Fruit fly (Drosophila melanogaster) whole organism, embryonic: ENCODE results near the gene sna.
A peak's percentile ranks its signal among the peaks of the same experiment; 100 is the strongest.

Experiments
- Adf1 ChIP-seq: fragments of 200-800 bp; sonication (Bioruptor generic); IDR thresholded peaks from 2 replicates; pipeline ENCODE4 v1.3.6; 2022; ENCODE audit warnings: missing biosample characterization, missing genetic modification characterization
- CG1647 ChIP-seq: fragments of 200-800 bp; sonication (Bioruptor generic); optimal IDR thresholded peaks from 3 replicates; lab custom pipeline; 2016; ENCODE audit warnings: missing biosample characterization, missing genetic modification characterization
- CG18262 ChIP-seq: fragments of 200-800 bp; optimal IDR thresholded peaks from 3 replicates; lab custom pipeline; 2019; ENCODE audit warnings: missing biosample characterization, mild to moderate bottlenecking, missing genetic modification characterization, moderate library complexity
- CG6654 ChIP-seq: fragments of 200-800 bp; sonication (Bioruptor generic); optimal IDR thresholded peaks from 2 replicates; lab custom pipeline; 2017; ENCODE audit warnings: missing biosample characterization, mild to moderate bottlenecking, missing genetic modification characterization
- CG8290 ChIP-seq, 3 experiments: fragments of 200-800 bp; sonication (Bioruptor generic); optimal IDR thresholded peaks; 2 replicates each; lab custom pipeline; 2016 to 2019; ENCODE audit warnings: missing biosample characterization in 3 of 3, missing genetic modification characterization in 3 of 3, mild to moderate bottlenecking in 2 of 3, moderate library complexity in 1 of 3
- CG8478 ChIP-seq: fragments of >200 bp; optimal IDR thresholded peaks from 2 replicates; lab custom pipeline; 2018
- H2.0 ChIP-seq: fragments of 200-800 bp; sonication (Bioruptor generic); IDR thresholded peaks from 2 replicates; pipeline ENCODE4 v1.3.6; 2022; ENCODE audit warnings: missing biosample characterization, missing genetic modification characterization
- Nf-YC ChIP-seq: fragments of 200-800 bp; optimal IDR thresholded peaks from 3 replicates; lab custom pipeline; 2019; ENCODE audit warnings: missing biosample characterization, mild to moderate bottlenecking, missing genetic modification characterization, moderate library complexity
- YL-1 ChIP-seq: fragments of 200-800 bp; sonication (Bioruptor generic); optimal IDR thresholded peaks from 3 replicates; lab custom pipeline; 2017; ENCODE audit warnings: missing biosample characterization, mild to moderate bottlenecking, missing genetic modification characterization
- abd-A ChIP-seq: fragments of 200-800 bp; sonication (Bioruptor generic); optimal IDR thresholded peaks from 3 replicates; lab custom pipeline; 2019; ENCODE audit warnings: missing biosample characterization, mild to moderate bottlenecking, missing genetic modification characterization, moderate library complexity
- emc ChIP-seq: fragments of 200-800 bp; sonication (Bioruptor generic); optimal IDR thresholded peaks from 2 replicates; lab custom pipeline; 2016; ENCODE audit warnings: missing biosample characterization, missing genetic modification characterization
- kay ChIP-seq: fragments of 200-800 bp; sonication (Bioruptor generic); optimal IDR thresholded peaks from 2 replicates; lab custom pipeline; 2016; ENCODE audit warnings: missing biosample characterization, missing genetic modification characterization
- usp ChIP-seq: fragments of >200 bp; optimal IDR thresholded peaks from 2 replicates; lab custom pipeline; 2017; ENCODE audit warnings: missing biosample characterization, missing genetic modification characterization
- vfl ChIP-seq: fragments of 200-800 bp; sonication (Bioruptor generic); optimal IDR thresholded peaks from 2 replicates; lab custom pipeline; 2016; ENCODE audit warnings: missing biosample characterization, missing genetic modification characterization

- TF ChIP-seq usp (GFP tag; lab: Kevin White, UChicago) = no peak
- no peak for TF ChIP-seq CG6654 (GFP tag; lab: Kevin White, UChicago)
- no peak for TF ChIP-seq YL-1 (GFP tag; lab: Kevin White, UChicago)
- TF ChIP-seq emc = no peak
- TF ChIP-seq CG8290 (GFP tag; optimal IDR thresholded peaks at IDR 0.05; lab: Kevin White, UChicago) = no peak
- TF ChIP-seq CG8290 (tag; optimal IDR thresholded peaks at IDR 0.05; lab: Kevin White, UChicago) = no peak
- no peak for TF ChIP-seq CG18262 (tag; lab: Kevin White, UChicago)
- TF ChIP-seq vfl (GFP tag; lab: Kevin White, UChicago) = no peak
- TF ChIP-seq H2.0 = no peak
- TF ChIP-seq CG1647 (GFP tag; lab: Kevin White, UChicago) = no peak
- TF ChIP-seq kay (GFP tag; lab: Kevin White, UChicago) = no peak
- TF ChIP-seq Nf-YC (tag; lab: Kevin White, UChicago) = no peak
- TF ChIP-seq abd-A (tag; lab: Kevin White, UChicago) = peak; percentile 88
- TF ChIP-seq Adf1 (GFP tag; lab: Robert Waterston, UW) = no peak; the same call in 1 of the 2 replicates
- TF ChIP-seq CG8478 (lab: Kevin White, UChicago) = no peak
Measured at dm6 chr2L:15490206-15490851, 12.3 kb upstream of the sna start.
